Worm (Caenorhabditis elegans) whole organism, early embryonic: ENCODE data around the gene ceh-31.

ENCODE experiments used
- B0310.2 ChIP-seq: sonication (generic microtip); optimal IDR thresholded peaks from 2 replicates; lab custom pipeline; 2016; ENCODE audit warnings: mild to moderate bottlenecking, missing genetic modification characterization, missing compliant biosample characterization
- F13C5.2 ChIP-seq: sonication (generic microtip); optimal IDR thresholded peaks from 2 replicates; lab custom pipeline; 2017; ENCODE audit warnings: mild to moderate bottlenecking, missing genetic modification characterization, inconsistent platforms, missing compliant biosample characterization
- aly-1 ChIP-seq: sonication (generic microtip); optimal IDR thresholded peaks from 2 replicates; lab custom pipeline; 2016; ENCODE audit warnings: missing genetic modification characterization, missing compliant biosample characterization
- ama-1 ChIP-seq: fragments of 150-350 bp; optimal IDR thresholded peaks from 2 replicates; lab custom pipeline; 2014
- ceh-13 ChIP-seq: fragments of 200-800 bp; sonication (Bioruptor generic); optimal IDR thresholded peaks from 2 replicates; lab custom pipeline; 2018; ENCODE audit warnings: mild to moderate bottlenecking, missing genetic modification characterization, missing compliant biosample characterization
- ceh-36 ChIP-seq: sonication (generic microtip); optimal IDR thresholded peaks from 2 replicates; lab custom pipeline; 2016; ENCODE audit warnings: missing genetic modification characterization, inconsistent platforms, missing compliant biosample characterization
- ets-7 ChIP-seq: sonication (generic microtip); optimal IDR thresholded peaks from 2 replicates; lab custom pipeline; 2016; ENCODE audit warnings: missing genotype, missing genetic modification characterization, missing compliant biosample characterization
- flt-1 ChIP-seq: fragments of 200-800 bp; sonication (Bioruptor generic); IDR thresholded peaks from 2 replicates; pipeline ENCODE4 v1.3.6; 2022; ENCODE audit warnings: missing genetic modification characterization, missing compliant biosample characterization
- hmbx-1 ChIP-seq: sonication (generic microtip); optimal IDR thresholded peaks from 2 replicates; lab custom pipeline; 2016; ENCODE audit warnings: mild to moderate bottlenecking, missing genetic modification characterization, missing compliant biosample characterization
- hmg-4 ChIP-seq: fragments of 200-800 bp; sonication (Bioruptor generic); optimal IDR thresholded peaks from 2 replicates; lab custom pipeline; 2018; ENCODE audit warnings: mild to moderate bottlenecking, missing genetic modification characterization, missing compliant biosample characterization
- hnd-1 ChIP-seq: sonication (generic microtip); optimal IDR thresholded peaks from 2 replicates; lab custom pipeline; 2016; ENCODE audit warnings: missing genetic modification characterization, missing compliant biosample characterization
- pes-1 ChIP-seq: fragments of 200-800 bp; sonication (Bioruptor generic); IDR thresholded peaks from 2 replicates; pipeline ENCODE4 v1.3.6; 2022; ENCODE audit warnings: missing genetic modification reagents, missing genetic modification characterization, missing compliant biosample characterization
- scrt-1 ChIP-seq: fragments of 200-800 bp; sonication (Bioruptor generic); IDR thresholded peaks from 2 replicates; pipeline ENCODE4 v1.3.6; 2022; ENCODE audit warnings: missing genetic modification characterization, missing compliant biosample characterization
- sea-1 ChIP-seq: fragments of 200-800 bp; sonication (Bioruptor generic); conservative IDR thresholded peaks from 2 replicates; pipeline ENCODE4 v1.3.6; 2022; ENCODE audit warnings: missing genetic modification characterization, missing compliant biosample characterization
- tbx-11 ChIP-seq: fragments of 200-800 bp; sonication (Bioruptor generic); IDR thresholded peaks from 2 replicates; pipeline ENCODE4 v1.3.6; 2022; ENCODE audit warnings: missing genetic modification characterization, missing compliant biosample characterization
- tbx-37 ChIP-seq: fragments of 200-800 bp; sonication (Bioruptor generic); conservative IDR thresholded peaks from 2 replicates; pipeline ENCODE4 v1.3.6; 2022; ENCODE audit warnings: missing genetic modification reagents, missing genetic modification characterization, missing compliant biosample characterization
- tra-4 ChIP-seq: sonication (generic microtip); optimal IDR thresholded peaks from 2 replicates; lab custom pipeline; 2017; ENCODE audit warnings: missing genetic modification characterization, missing compliant biosample characterization

Gene ceh-31

DNA sequence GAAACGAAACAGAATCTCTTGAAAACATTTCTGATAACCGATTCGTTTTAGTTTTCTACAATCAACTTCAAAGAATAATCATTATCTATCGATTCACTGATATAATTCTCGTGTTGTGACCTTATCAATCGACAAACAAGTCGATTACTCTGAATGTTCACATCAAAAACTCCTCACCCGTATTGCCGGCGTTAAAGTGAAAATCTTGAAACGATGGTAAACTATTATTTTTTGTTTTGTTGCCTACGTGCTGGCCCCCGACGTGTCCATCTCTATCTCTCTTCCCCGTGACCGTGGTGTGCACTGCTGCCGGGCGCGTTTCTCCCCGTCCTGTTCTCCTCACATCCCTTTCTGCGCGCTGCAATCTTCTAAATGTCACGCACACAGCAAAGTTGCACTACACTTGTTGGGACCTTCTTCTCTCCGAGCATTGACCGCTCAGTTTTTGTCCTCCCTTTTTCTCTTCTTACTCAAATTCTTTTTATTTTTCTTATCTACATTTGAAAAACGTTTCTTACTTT, 19.7 kb upstream of the ceh-31 start:
- TF ChIP-seq ceh-13 (GFP tag; lab: Kevin White, UChicago) = no peak
- TF ChIP-seq pes-1 (GFP tag; lab: Robert Waterston, UW) = no peak
- TF ChIP-seq ceh-36 (tag; lab: Kevin White, UChicago) = no peak
- no peak for TF ChIP-seq F13C5.2
- TF ChIP-seq sea-1 (GFP tag; lab: Robert Waterston, UW) = no peak
- TF ChIP-seq hmbx-1 (tag; lab: Kevin White, UChicago) = no peak
- no peak for TF ChIP-seq hnd-1 (tag; lab: Kevin White, UChicago)

- TF ChIP-seq aly-1 (tag; lab: Kevin White, UChicago) (no peak), hmg-4 (GFP tag; lab: Kevin White, UChicago) (no peak), ama-1 (lab: Kevin White, UChicago) (no peak), scrt-1 (no peak), tbx-11 (GFP tag; lab: Robert Waterston, UW) (no peak), ets-7 (no peak), hnd-1 (tag; lab: Kevin White, UChicago) (no peak), pes-1 (GFP tag; lab: Robert Waterston, UW) (no peak), ceh-13 (GFP tag; lab: Kevin White, UChicago) (no peak), tra-4 (tag; lab: Kevin White, UChicago) (no peak), B0310.2 (tag; lab: Kevin White, UChicago) (no peak), F13C5.2 (no peak), hmbx-1 (tag; lab: Kevin White, UChicago) (no peak), tbx-37 (GFP tag; lab: Robert Waterston, UW) (no peak), ceh-36 (tag; lab: Kevin White, UChicago) (no peak), flt-1 (GFP tag; lab: Robert Waterston, UW) (no peak), sea-1 (GFP tag; lab: Robert Waterston, UW) (no peak)
Observed at ce11 chrX:3089423-3089822, 19.2 kb upstream of the ceh-31 start, which contains the start of gene pccb-1. pccb-1 (plus strand) TSS chrX:3089549.

DNA sequence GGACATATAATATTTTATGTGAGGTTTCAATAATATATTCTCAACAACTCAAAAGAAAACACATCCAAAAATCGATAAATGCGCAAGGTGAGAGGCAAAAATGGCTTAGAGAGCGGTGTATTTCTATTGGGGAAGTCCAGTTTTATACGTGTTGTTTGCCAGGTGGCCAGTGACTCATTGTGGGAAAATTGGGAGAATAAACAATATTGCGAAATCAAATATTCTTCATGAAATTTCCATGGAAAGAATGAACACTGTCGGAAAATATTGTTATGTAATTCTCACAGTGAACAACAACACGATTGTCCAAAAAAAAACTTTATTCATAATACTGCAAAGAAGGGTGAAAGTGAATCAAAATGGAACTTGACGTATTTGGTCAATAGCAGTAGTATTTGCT, 17.4 kb upstream of the ceh-31 start:
- TF ChIP-seq flt-1 (GFP tag; lab: Robert Waterston, UW) (no peak), hnd-1 (tag; lab: Kevin White, UChicago) (no peak), scrt-1 (no peak), ceh-36 (tag; lab: Kevin White, UChicago) (no peak), tbx-11 (GFP tag; lab: Robert Waterston, UW) (no peak), pes-1 (GFP tag; lab: Robert Waterston, UW) (no peak), F13C5.2 (no peak)

ce11 chrX:3087245-3087644, 17.0 kb upstream of the ceh-31 start, which contains the start of gene F52E4.5:
F52E4.5 (minus strand) TSS chrX:3087345.
- no peak for TF ChIP-seq pes-1 (GFP tag; lab: Robert Waterston, UW)

DNA sequence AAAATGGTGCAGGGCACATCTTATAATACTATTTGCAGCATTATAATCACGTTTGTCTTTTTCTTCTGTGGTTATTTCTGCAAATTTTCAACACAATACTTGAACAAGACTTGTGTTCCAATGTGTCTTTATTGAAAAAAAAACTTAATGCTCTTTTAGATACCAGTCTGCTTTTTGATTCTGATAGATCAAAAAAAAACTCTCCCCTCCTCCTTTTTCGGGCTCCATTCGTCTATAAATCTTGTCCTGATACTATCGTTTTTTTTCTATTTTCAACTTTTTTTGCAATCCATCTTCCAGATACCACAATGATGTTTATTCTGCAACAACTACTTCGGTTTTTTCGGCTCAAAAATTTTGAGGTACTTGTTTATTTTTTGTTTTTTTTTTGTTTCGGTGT, 10.6 kb upstream of the ceh-31 start, which contains the start of gene twk-16:
Gene twk-16 (plus strand): TSS at position 301 of the 400 bp plus-strand sequence.
- TF ChIP-seq scrt-1 (no peak), hmbx-1 (tag; lab: Kevin White, UChicago) (no peak), tbx-11 (GFP tag; lab: Robert Waterston, UW) (no peak), ceh-36 (tag; lab: Kevin White, UChicago) (no peak), sea-1 (GFP tag; lab: Robert Waterston, UW) (no peak), ets-7 (no peak), B0310.2 (tag; lab: Kevin White, UChicago) (no peak), tra-4 (tag; lab: Kevin White, UChicago) (no peak), hmg-4 (GFP tag; lab: Kevin White, UChicago) (no peak), pes-1 (GFP tag; lab: Robert Waterston, UW) (no peak), F13C5.2 (no peak), flt-1 (GFP tag; lab: Robert Waterston, UW) (no peak), ama-1 (lab: Kevin White, UChicago) (no peak), tbx-37 (GFP tag; lab: Robert Waterston, UW) (no peak), ceh-13 (GFP tag; lab: Kevin White, UChicago) (no peak), hnd-1 (tag; lab: Kevin White, UChicago) (no peak), aly-1 (tag; lab: Kevin White, UChicago) (no peak)

DNA sequence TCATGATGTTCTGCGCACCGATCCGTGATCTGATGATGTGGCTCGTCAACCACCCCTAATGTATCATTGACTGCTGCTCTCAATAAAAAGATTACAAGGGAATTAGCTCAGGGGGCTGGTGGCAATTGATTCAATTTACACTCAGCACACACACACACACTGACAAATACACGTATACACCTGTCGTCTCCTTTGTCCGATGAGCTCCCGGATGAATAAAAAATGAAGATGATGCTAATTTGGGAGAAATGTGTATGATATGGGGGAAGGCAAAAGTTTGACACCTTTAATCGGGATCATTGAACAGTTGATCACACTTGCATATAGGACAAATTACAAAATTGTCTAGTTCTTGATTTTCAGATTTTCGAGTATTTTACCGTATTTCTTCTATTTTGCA, 3.2 kb downstream of the ceh-31 start:
- no peak for TF ChIP-seq ceh-13 (GFP tag; lab: Kevin White, UChicago)
- no peak for TF ChIP-seq hmbx-1 (tag; lab: Kevin White, UChicago)
- no peak for TF ChIP-seq hmg-4 (GFP tag; lab: Kevin White, UChicago)
- TF ChIP-seq ceh-36 (tag; lab: Kevin White, UChicago) = no peak
- TF ChIP-seq aly-1 (tag; lab: Kevin White, UChicago) = no peak
- TF ChIP-seq ets-7 = no peak
- TF ChIP-seq scrt-1 = no peak
- no peak for TF ChIP-seq tbx-37 (GFP tag; lab: Robert Waterston, UW)
- TF ChIP-seq hnd-1 (tag; lab: Kevin White, UChicago) = no peak
- no peak for TF ChIP-seq B0310.2 (tag; lab: Kevin White, UChicago)
- no peak for TF ChIP-seq tra-4 (tag; lab: Kevin White, UChicago)
- no peak for TF ChIP-seq tbx-11 (GFP tag; lab: Robert Waterston, UW)
- no peak for TF ChIP-seq F13C5.2
- TF ChIP-seq ama-1 (lab: Kevin White, UChicago) = no peak
- TF ChIP-seq flt-1 (GFP tag; lab: Robert Waterston, UW) = no peak
- no peak for TF ChIP-seq pes-1 (GFP tag; lab: Robert Waterston, UW)
- no peak for TF ChIP-seq sea-1 (GFP tag; lab: Robert Waterston, UW)

DNA sequence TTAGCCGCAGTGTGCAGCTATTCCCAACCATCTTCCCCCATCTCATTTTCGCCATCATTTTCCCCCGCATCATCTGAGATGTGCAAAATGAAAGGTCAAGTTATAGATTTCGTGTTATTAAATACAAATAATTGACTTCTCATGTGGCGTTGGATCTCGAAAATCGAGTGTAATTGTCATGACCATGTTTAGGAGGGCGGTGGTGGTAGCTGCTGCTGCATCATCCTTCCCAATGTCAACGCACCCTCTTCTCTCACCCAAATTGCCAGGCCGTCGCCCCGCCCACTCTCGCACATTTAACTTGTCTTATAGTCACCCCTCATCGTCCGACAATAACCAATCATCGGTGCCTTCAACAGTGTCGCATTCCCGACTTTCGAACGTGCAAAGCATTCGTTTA, 6.9 kb downstream of the ceh-31 start, which contains the start of gene ceh-30:
Gene ceh-30 (plus strand): TSS at position 301 of the 400 bp plus-strand sequence.
- no peak for TF ChIP-seq ceh-13 (GFP tag; lab: Kevin White, UChicago)
